Fruit fly (Drosophila melanogaster): ENCODE data around the gene Snoo.

The Snoo gene

DNA sequence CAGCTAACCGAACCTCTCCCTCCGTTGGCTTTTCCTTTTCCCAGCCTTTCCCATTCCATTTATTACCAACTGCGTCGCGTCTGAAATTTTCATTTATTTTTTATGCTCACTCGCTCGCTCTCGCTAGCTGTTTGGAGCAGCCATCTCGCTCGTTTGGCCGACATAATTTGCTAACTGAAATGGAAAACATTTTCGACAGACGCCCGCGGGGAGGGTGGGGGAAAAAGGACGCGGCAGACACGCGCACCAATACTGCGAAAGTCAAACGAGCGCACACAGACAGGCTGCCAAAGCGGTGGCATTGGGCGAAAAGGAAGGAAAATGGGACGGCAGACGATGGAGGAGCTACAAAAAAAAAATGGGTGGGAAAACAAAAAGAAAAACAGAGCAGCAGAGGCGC is 47.6 kb downstream of the Snoo start:
- TF ChIP-seq chinmo (GFP tag; IDR thresholded peaks at IDR 0.05; ENCODE audit: partially characterized antibody) (0 out of 4 replicates have a peak, but pooled peaks have one; percentile 46), CG10543 (GFP tag; optimal IDR thresholded peaks at IDR 0.05) (peak; percentile 51), en (GFP tag; optimal IDR thresholded peaks at IDR 0.05) (no peak), sd (tag; optimal IDR thresholded peaks at IDR 0.05) (peak; percentile 31), abd-A (tag; optimal IDR thresholded peaks at IDR 0.05) (peak; percentile 99), Adf1 (GFP tag; IDR thresholded peaks at IDR 0.05) (peak; percentile 50; the same call in 1 of the 2 replicates), so (GFP tag; IDR thresholded peaks at IDR 0.05) (no peak), Med (GFP tag) (peak; percentile 94), CG1832 (GFP tag; optimal IDR thresholded peaks at IDR 0.05) (peak; percentile 45), Hey (tag; optimal IDR thresholded peaks at IDR 0.05) (peak; percentile 61), CG13894 (tag; optimal IDR thresholded peaks at IDR 0.05) (peak; percentile 19), CG9932 (GFP tag; IDR thresholded peaks at IDR 0.05) (peak; percentile 11; the same call in 1 of the 2 replicates), zfh2 (GFP tag; optimal IDR thresholded peaks at IDR 0.05) (no peak), CG2875 (GFP tag; optimal IDR thresholded peaks at IDR 0.05) (no peak), sqz (GFP tag; optimal IDR thresholded peaks at IDR 0.05) (peak; percentile 19), Deaf1 (tag; optimal IDR thresholded peaks at IDR 0.05) (peak; percentile 39), mirr (GFP tag; optimal IDR thresholded peaks at IDR 0.05) (peak; percentile 39), CG2889 (GFP tag; IDR thresholded peaks at IDR 0.05) (no peak), CG18599 (GFP tag; optimal IDR thresholded peaks at IDR 0.05) (no peak), Drgx (GFP tag; IDR thresholded peaks at IDR 0.05) (no peak)

DNA sequence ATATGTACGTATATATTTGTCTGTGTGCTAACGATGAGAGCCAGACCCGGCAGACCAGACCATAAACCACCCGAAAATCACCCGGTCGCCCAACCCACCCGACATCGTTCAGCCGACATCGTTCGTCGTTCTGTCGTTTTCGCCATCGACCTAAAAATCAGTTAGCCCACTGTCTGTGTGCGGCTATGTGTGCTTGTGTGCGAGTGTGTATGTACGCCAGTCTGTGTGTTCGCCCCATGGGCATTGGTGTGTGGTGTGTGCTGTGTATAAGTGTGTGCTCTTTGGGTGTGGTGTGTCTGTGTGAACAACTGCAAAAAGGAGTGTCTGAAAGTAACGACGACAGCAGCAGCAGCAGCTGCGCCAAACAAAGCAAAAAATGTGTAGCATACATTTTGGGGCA is 50.8 kb downstream of the Snoo start:
- TF ChIP-seq CG4404 (GFP tag; IDR thresholded peaks at IDR 0.05) (no peak), crol (GFP tag; IDR thresholded peaks at IDR 0.05) (no peak), HmgZ (tag; optimal IDR thresholded peaks at IDR 0.05) (no peak), CG10431 (GFP tag; optimal IDR thresholded peaks at IDR 0.05) (no peak), Atf3 (GFP tag; optimal IDR thresholded peaks at IDR 0.05) (no peak), H2.0 (GFP tag; IDR thresholded peaks at IDR 0.05) (no peak), CrebB (tag; optimal IDR thresholded peaks at IDR 0.05) (no peak), grn (GFP tag; optimal IDR thresholded peaks at IDR 0.05) (no peak), Hey (tag; optimal IDR thresholded peaks at IDR 0.05) (peak; percentile 43), CG34376 (GFP tag; optimal IDR thresholded peaks at IDR 0.05) (no peak), org-1 (GFP tag; optimal IDR thresholded peaks at IDR 0.05) (no peak), unc-4 (GFP tag; IDR thresholded peaks at IDR 0.05; ENCODE audit: partially characterized antibody) (no peak), CG8290 (GFP tag; optimal IDR thresholded peaks at IDR 0.05) (no peak), CG8290 (tag; optimal IDR thresholded peaks at IDR 0.05) (peak in 1 of 2 experiments; percentile 26), pita (GFP tag; optimal IDR thresholded peaks at IDR 0.05) (no peak), CG13894 (tag; optimal IDR thresholded peaks at IDR 0.05) (peak; percentile 55), cg (GFP tag; optimal IDR thresholded peaks at IDR 0.05) (peak; percentile 51), pzg (GFP tag; optimal IDR thresholded peaks at IDR 0.05) (no peak), CG33213 (GFP tag; optimal IDR thresholded peaks at IDR 0.05) (no peak), pfk (GFP tag; optimal IDR thresholded peaks at IDR 0.05) (no peak), E2f1 (GFP tag; IDR thresholded peaks at IDR 0.05) (no peak), CG15269 (tag; optimal IDR thresholded peaks at IDR 0.05) (no peak), CG16779 (GFP tag; IDR thresholded peaks at IDR 0.05) (no peak), hkb (optimal IDR thresholded peaks at IDR 0.05) (no peak), hkb (GFP tag; IDR thresholded peaks at IDR 0.05) (no peak), mirr (GFP tag; optimal IDR thresholded peaks at IDR 0.05) (peak; percentile 70), abd-A (tag; optimal IDR thresholded peaks at IDR 0.05) (peak; percentile 94), PHDP (tag; optimal IDR thresholded peaks at IDR 0.05) (no peak), CG6689 (GFP tag; IDR thresholded peaks at IDR 0.05) (no peak), klu (GFP tag; IDR thresholded peaks at IDR 0.05) (no peak), CG10959 (GFP tag; IDR thresholded peaks at IDR 0.05) (no peak), CG1529 (GFP tag; optimal IDR thresholded peaks at IDR 0.05) (no peak), Adf1 (GFP tag; IDR thresholded peaks at IDR 0.05) (peak; percentile 44; the same call in 1 of the 2 replicates), Poxn (GFP tag; IDR thresholded peaks at IDR 0.05) (no peak), nerfin-1 (tag; optimal IDR thresholded peaks at IDR 0.05) (peak; percentile 4), YL-1 (GFP tag; optimal IDR thresholded peaks at IDR 0.05) (no peak)

Data from whole organism, embryonic.